Worm (Caenorhabditis elegans): ENCODE data around the gene cul-4.

- TF ChIP-seq nhr-12 (tag; optimal IDR thresholded peaks at IDR 0.05), result no peak
- no peak for TF ChIP-seq unc-39 (tag; optimal IDR thresholded peaks at IDR 0.05)
Measured at ce11 chrII:7323317-7323716, 21.4 kb downstream of the cul-4 start.
